Fruit fly (Drosophila melanogaster): ENCODE measurements around the gene Alp9.

Alp9 gene

dm6 chr3L:5634188-5634894 is 39.0 kb downstream of the Alp9 start:
- TF ChIP-seq CG14655 (GFP tag; optimal IDR thresholded peaks at IDR 0.05) (no peak), CG13204 (GFP tag; optimal IDR thresholded peaks at IDR 0.05) (peak; percentile 17), Pif1A (GFP tag; optimal IDR thresholded peaks at IDR 0.05) (no peak), CG9948 (tag; optimal IDR thresholded peaks at IDR 0.05) (no peak), CG32121 (GFP tag; IDR thresholded peaks at IDR 0.05) (no peak), CG4496 (GFP tag; IDR thresholded peaks at IDR 0.05) (0 out of 3 replicates have a peak, but pooled peaks have one; percentile 37), EcR (GFP tag; optimal IDR thresholded peaks at IDR 0.05) (peak; percentile 98), Snoo (tag; optimal IDR thresholded peaks at IDR 0.05) (peak; percentile 3), CG8301 (tag; optimal IDR thresholded peaks at IDR 0.05) (no peak), rn (GFP tag; IDR thresholded peaks at IDR 0.05) (no peak)

dm6 chr3L:5635237-5636025 is 40.1 kb downstream of the Alp9 start:
- no peak for TF ChIP-seq Ets98B (GFP tag; IDR thresholded peaks at IDR 0.05)
- peak; percentile 23 for TF ChIP-seq CG34367 (tag; optimal IDR thresholded peaks at IDR 0.05)
- TF ChIP-seq CG8159 (tag; optimal IDR thresholded peaks at IDR 0.05), result peak; percentile 55
- peak; percentile 42 for TF ChIP-seq CG14655 (GFP tag; optimal IDR thresholded peaks at IDR 0.05)
- TF ChIP-seq D1 (tag; optimal IDR thresholded peaks at IDR 0.05), result no peak
- peak; percentile 25 for TF ChIP-seq Pif1A (GFP tag; optimal IDR thresholded peaks at IDR 0.05)
- no peak for TF ChIP-seq gl (tag; optimal IDR thresholded peaks at IDR 0.05)
- peak; percentile 29 for TF ChIP-seq CG15710 (tag; optimal IDR thresholded peaks at IDR 0.05)
- peak; percentile 89 for TF ChIP-seq EcR (GFP tag; optimal IDR thresholded peaks at IDR 0.05)
- TF ChIP-seq CG17806 (tag; optimal IDR thresholded peaks at IDR 0.05), result peak; percentile 54
- peak; percentile 22 for TF ChIP-seq CG13204 (GFP tag; optimal IDR thresholded peaks at IDR 0.05)
- TF ChIP-seq CG9948 (tag; optimal IDR thresholded peaks at IDR 0.05), result peak; percentile 50
- peak; percentile 41 for TF ChIP-seq CG8301 (tag; optimal IDR thresholded peaks at IDR 0.05)

dm6 chr3L:5637477-5637876 is 42.1 kb downstream of the Alp9 start:
- TF ChIP-seq CG8301 (tag; optimal IDR thresholded peaks at IDR 0.05) (peak; percentile 47), CG12605 (GFP tag; IDR thresholded peaks at IDR 0.05) (no peak), Pif1A (GFP tag; optimal IDR thresholded peaks at IDR 0.05) (peak; percentile 63), fd96Ca (GFP tag; IDR thresholded peaks at IDR 0.05) (no peak), CG8159 (tag; optimal IDR thresholded peaks at IDR 0.05) (peak; percentile 76), CG13204 (GFP tag; optimal IDR thresholded peaks at IDR 0.05) (no peak), D1 (tag; optimal IDR thresholded peaks at IDR 0.05) (no peak), gl (tag; optimal IDR thresholded peaks at IDR 0.05) (no peak), CG14655 (GFP tag; optimal IDR thresholded peaks at IDR 0.05) (peak; percentile 49), CG4496 (GFP tag; IDR thresholded peaks at IDR 0.05) (no peak), Pif1B (GFP tag; optimal IDR thresholded peaks at IDR 0.05) (peak; percentile 16), CG10348 (GFP tag; IDR thresholded peaks at IDR 0.05) (no peak), CG9948 (tag; optimal IDR thresholded peaks at IDR 0.05) (peak; percentile 58), rn (GFP tag; IDR thresholded peaks at IDR 0.05) (no peak), CG15710 (tag; optimal IDR thresholded peaks at IDR 0.05) (peak; percentile 62), Ets98B (GFP tag; IDR thresholded peaks at IDR 0.05) (no peak), EcR (GFP tag; optimal IDR thresholded peaks at IDR 0.05) (peak; percentile 67), CG34367 (tag; optimal IDR thresholded peaks at IDR 0.05) (peak; percentile 36), Snoo (tag; optimal IDR thresholded peaks at IDR 0.05) (peak; percentile 45), CG17806 (tag; optimal IDR thresholded peaks at IDR 0.05) (peak; percentile 59), CG32121 (GFP tag; IDR thresholded peaks at IDR 0.05) (no peak)

- TF ChIP-seq CG34367 (tag; optimal IDR thresholded peaks at IDR 0.05) (no peak), Snoo (tag; optimal IDR thresholded peaks at IDR 0.05) (no peak), rn (GFP tag; IDR thresholded peaks at IDR 0.05) (no peak)
Observed at dm6 chr3L:5638542-5639045, 43.3 kb downstream of the Alp9 start.

- TF ChIP-seq EcR (GFP tag; optimal IDR thresholded peaks at IDR 0.05) (peak; percentile 85), CG34367 (tag; optimal IDR thresholded peaks at IDR 0.05) (no peak)
Observed at dm6 chr3L:5639474-5639873, 44.1 kb downstream of the Alp9 start.

dm6 chr3L:5640689-5641088 is 45.3 kb downstream of the Alp9 start:
- no peak for TF ChIP-seq Ets98B (GFP tag; IDR thresholded peaks at IDR 0.05)
- TF ChIP-seq D1 (tag; optimal IDR thresholded peaks at IDR 0.05), result no peak
- TF ChIP-seq EcR (GFP tag; optimal IDR thresholded peaks at IDR 0.05), result no peak
- TF ChIP-seq rn (GFP tag; IDR thresholded peaks at IDR 0.05), result no peak
- no peak for TF ChIP-seq CG32121 (GFP tag; IDR thresholded peaks at IDR 0.05)
- no peak for TF ChIP-seq CG8301 (tag; optimal IDR thresholded peaks at IDR 0.05)
- TF ChIP-seq CG4496 (GFP tag; IDR thresholded peaks at IDR 0.05), result no peak
- no peak for TF ChIP-seq CG15710 (tag; optimal IDR thresholded peaks at IDR 0.05)
- no peak for TF ChIP-seq CG9948 (tag; optimal IDR thresholded peaks at IDR 0.05)
